Fruit fly (Drosophila melanogaster) S2 (cell line): ENCODE data around the gene CG4678.

Experiments
- CG8478 ChIP-seq: fragments of >200 bp; optimal IDR thresholded peaks from 2 replicates; lab custom pipeline; 2018
- CTCF ChIP-seq, 2 experiments: fragments of >200 bp; optimal IDR thresholded peaks; 2 replicates each; lab custom pipeline; 2018

- TF ChIP-seq CG8478 (lab: Kevin White, UChicago) (no peak), CTCF (optimal IDR thresholded peaks at IDR 0.05; lab: Kevin White, UChicago) (no peak)
Measured at dm6 chrX:16747467-16747866, 51.5 kb downstream of the CG4678 start.
